Worm (Caenorhabditis elegans): ENCODE results near the gene apy-1.

- TF ChIP-seq pqm-1 (tag; optimal IDR thresholded peaks at IDR 0.05) = no peak
- TF ChIP-seq nhr-11 (tag; optimal IDR thresholded peaks at IDR 0.05) = no peak
- no peak for TF ChIP-seq ztf-11 (tag; optimal IDR thresholded peaks at IDR 0.05)
- TF ChIP-seq snpc-4 (tag; optimal IDR thresholded peaks at IDR 0.05) = no peak
These were observed 4.1 kb upstream of the apy-1 start for ce11 chrX:7573629-7574028.

All from whole organism, L3 larva.